Worm (Caenorhabditis elegans) whole organism, L1 larva: Measurements from ENCODE around the gene E02H9.6.

Source experiments
- C16A3.4 ChIP-seq: fragments of 150-350 bp; optimal IDR thresholded peaks from 2 replicates; lab custom pipeline; 2014; ENCODE audit warnings: missing biosample characterization, missing genetic modification characterization
- elt-2 ChIP-seq: sonication (generic microtip); optimal IDR thresholded peaks from 2 replicates; lab custom pipeline; 2016; ENCODE audit warnings: missing genetic modification characterization, mild to moderate bottlenecking, inconsistent platforms, missing compliant biosample characterization, missing genetic modification reagents
- hlh-4 ChIP-seq: sonication (generic microtip); optimal IDR thresholded peaks from 2 replicates; lab custom pipeline; 2016; ENCODE audit warnings: mild to moderate bottlenecking, missing genetic modification characterization, missing compliant biosample characterization
- isw-1 ChIP-seq: fragments of 200-800 bp; sonication (Bioruptor generic); IDR thresholded peaks from 2 replicates; pipeline ENCODE4 v1.3.6; 2022; ENCODE audit warnings: missing genetic modification characterization, missing compliant biosample characterization
- nhr-19 ChIP-seq: fragments of 200-800 bp; sonication (Bioruptor generic); conservative IDR thresholded peaks from 2 replicates; pipeline ENCODE4 v1.3.6; 2022; ENCODE audit warnings: missing genetic modification characterization, missing compliant biosample characterization
- nhr-237 ChIP-seq: fragments of 150-350 bp; optimal IDR thresholded peaks from 2 replicates; lab custom pipeline; 2014; ENCODE audit warnings: missing biosample characterization, missing genetic modification characterization
- nhr-28 ChIP-seq: fragments of 150-350 bp; optimal IDR thresholded peaks from 2 replicates; lab custom pipeline; 2014; ENCODE audit warnings: missing biosample characterization, missing genetic modification characterization
- nhr-71 ChIP-seq: sonication (generic microtip); optimal IDR thresholded peaks from 2 replicates; lab custom pipeline; 2016; ENCODE audit warnings: mild to moderate bottlenecking, missing genetic modification characterization, moderate library complexity, missing compliant biosample characterization
- nhr-76 ChIP-seq: sonication (generic microtip); optimal IDR thresholded peaks from 2 replicates; lab custom pipeline; 2017; ENCODE audit warnings: missing biosample characterization, missing genetic modification characterization
- pqm-1 ChIP-seq: sonication (generic microtip); optimal IDR thresholded peaks from 3 replicates; lab custom pipeline; 2017; ENCODE audit warnings: missing biosample characterization, missing genetic modification characterization
- unc-62 ChIP-seq: fragments of 150-350 bp; optimal IDR thresholded peaks from 2 replicates; lab custom pipeline; 2014; ENCODE audit warnings: missing biosample characterization, missing genetic modification reagents, missing genetic modification characterization

ce11 chrIII:2477303-2477702 lies 41.4 kb downstream of the E02H9.6 start:
- TF ChIP-seq unc-62 (GFP tag; lab: Kevin White, UChicago) (no peak), C16A3.4 (tag; lab: Kevin White, UChicago) (no peak), nhr-76 (tag; lab: Kevin White, UChicago) (no peak), nhr-28 (tag; lab: Kevin White, UChicago) (no peak), isw-1 (no peak), nhr-19 (GFP tag; lab: Robert Waterston, UW) (no peak), hlh-4 (tag; lab: Kevin White, UChicago) (no peak), nhr-237 (tag; lab: Kevin White, UChicago) (no peak), nhr-71 (tag; lab: Kevin White, UChicago) (no peak), pqm-1 (no peak), elt-2 (tag; lab: Kevin White, UChicago) (no peak)
